Worm (Caenorhabditis elegans) whole organism, L2 larva: ENCODE measurements around the gene C33C12.1.

ENCODE experiments used
- C34F6.9 ChIP-seq: fragments of 150-350 bp; optimal IDR thresholded peaks from 2 replicates; lab custom pipeline; 2014; ENCODE audit warnings: missing biosample characterization, missing genetic modification characterization
- F13H6.1 ChIP-seq: sonication (generic microtip); optimal IDR thresholded peaks from 2 replicates; lab custom pipeline; 2016; ENCODE audit warnings: missing genetic modification characterization, missing compliant biosample characterization
- R02D3.7 ChIP-seq: fragments of 150-350 bp; optimal IDR thresholded peaks from 2 replicates; lab custom pipeline; 2014; ENCODE audit warnings: missing biosample characterization, missing genetic modification characterization
- Y55F3AM.14 ChIP-seq: fragments of 200-800 bp; sonication (Bioruptor generic); optimal IDR thresholded peaks from 2 replicates; lab custom pipeline; 2018; ENCODE audit warnings: mild to moderate bottlenecking, missing genetic modification characterization, missing compliant biosample characterization
- alr-1 ChIP-seq: fragments of 150-350 bp; optimal IDR thresholded peaks from 2 replicates; lab custom pipeline; 2014; ENCODE audit warnings: missing biosample characterization, missing genetic modification characterization
- aly-2 ChIP-seq: fragments of 150-350 bp; optimal IDR thresholded peaks from 2 replicates; lab custom pipeline; 2014; ENCODE audit warnings: missing biosample characterization, missing genetic modification characterization
- ama-1 ChIP-seq: fragments of 150-350 bp; optimal IDR thresholded peaks from 2 replicates; lab custom pipeline; 2018; ENCODE audit warnings: inconsistent platforms
- blmp-1 ChIP-seq: sonication (generic microtip); optimal IDR thresholded peaks from 2 replicates; lab custom pipeline; 2017; ENCODE audit warnings: missing genetic modification characterization, mild to moderate bottlenecking, missing compliant biosample characterization, antibody characterized with exemption, moderate library complexity; ENCODE audit not compliant: insufficient read depth
- ceh-16 ChIP-seq: fragments of 150-350 bp; optimal IDR thresholded peaks from 2 replicates; lab custom pipeline; 2014; ENCODE audit warnings: missing biosample characterization, missing genetic modification characterization
- ceh-82 ChIP-seq: fragments of 150-350 bp; optimal IDR thresholded peaks from 2 replicates; lab custom pipeline; 2014; ENCODE audit warnings: missing biosample characterization, missing genetic modification characterization
- crh-2 ChIP-seq: sonication (generic microtip); optimal IDR thresholded peaks from 2 replicates; lab custom pipeline; 2017; ENCODE audit warnings: missing biosample characterization, missing genetic modification characterization
- dmd-4 ChIP-seq: sonication (generic microtip); optimal IDR thresholded peaks from 2 replicates; lab custom pipeline; 2017; ENCODE audit warnings: missing biosample characterization, missing genetic modification characterization
- egl-27 ChIP-seq: sonication (generic microtip); optimal IDR thresholded peaks from 3 replicates; lab custom pipeline; 2017; ENCODE audit warnings: missing biosample characterization, missing genetic modification reagents, missing genetic modification characterization
- elt-1 ChIP-seq: fragments of 150-350 bp; optimal IDR thresholded peaks from 2 replicates; lab custom pipeline; 2014; ENCODE audit warnings: missing biosample characterization, missing genetic modification characterization
- elt-3 ChIP-seq: sonication (generic microtip); optimal IDR thresholded peaks from 2 replicates; lab custom pipeline; 2017; ENCODE audit warnings: missing biosample characterization, missing genetic modification characterization
- fos-1 ChIP-seq: fragments of 150-350 bp; optimal IDR thresholded peaks from 2 replicates; lab custom pipeline; 2014; ENCODE audit warnings: missing biosample characterization, missing genetic modification characterization
- gmeb-1 ChIP-seq: fragments of 150-350 bp; optimal IDR thresholded peaks from 2 replicates; lab custom pipeline; 2014; ENCODE audit warnings: missing biosample characterization, missing genetic modification characterization
- lin-11 ChIP-seq: fragments of 150-350 bp; sonication (generic microtip); optimal IDR thresholded peaks from 2 replicates; lab custom pipeline; 2014; ENCODE audit warnings: missing biosample characterization, missing genetic modification characterization, inconsistent platforms, mixed read lengths
- lin-13 ChIP-seq: fragments of 150-350 bp; optimal IDR thresholded peaks from 2 replicates; lab custom pipeline; 2014; ENCODE audit warnings: missing biosample characterization, missing genetic modification reagents, missing genetic modification characterization
- lsy-2 ChIP-seq, 2 experiments: fragments of 150-350 bp in 1 of 2; sonication (generic microtip) in 1 of 2; optimal IDR thresholded peaks; 2 replicates each; lab custom pipeline; 2014 to 2017; ENCODE audit warnings: missing biosample characterization in 2 of 2, missing genetic modification characterization in 2 of 2
- mab-5 ChIP-seq: fragments of 150-350 bp; optimal IDR thresholded peaks from 2 replicates; lab custom pipeline; 2014; ENCODE audit warnings: missing biosample characterization, missing genetic modification characterization
- mbf-1 ChIP-seq: sonication (generic microtip); optimal IDR thresholded peaks from 2 replicates; lab custom pipeline; 2017; ENCODE audit warnings: missing biosample characterization, missing genetic modification characterization
- mdl-1 ChIP-seq, 2 experiments: fragments of 150-350 bp in 1 of 2; sonication (generic microtip) in 1 of 2; optimal IDR thresholded peaks; 2 replicates each; lab custom pipeline; 2017; ENCODE audit warnings: missing biosample characterization in 2 of 2, missing genetic modification characterization in 2 of 2
- nhr-10 ChIP-seq: sonication (generic microtip); optimal IDR thresholded peaks from 2 replicates; lab custom pipeline; 2017; ENCODE audit warnings: missing biosample characterization, missing genetic modification characterization
- nhr-12 ChIP-seq: fragments of 150-350 bp; optimal IDR thresholded peaks from 2 replicates; lab custom pipeline; 2014; ENCODE audit warnings: missing biosample characterization, missing genetic modification characterization
- nhr-21 ChIP-seq: fragments of 150-350 bp; optimal IDR thresholded peaks from 2 replicates; lab custom pipeline; 2014; ENCODE audit warnings: missing biosample characterization, missing genetic modification characterization
- nhr-6 ChIP-seq: fragments of 150-350 bp; optimal IDR thresholded peaks from 2 replicates; lab custom pipeline; 2014; ENCODE audit warnings: missing biosample characterization, missing genetic modification characterization
- peb-1 ChIP-seq: fragments of 150-350 bp; optimal IDR thresholded peaks from 2 replicates; lab custom pipeline; 2014; ENCODE audit warnings: missing biosample characterization, missing genetic modification characterization
- sem-4 ChIP-seq: fragments of 150-350 bp; optimal IDR thresholded peaks from 2 replicates; lab custom pipeline; 2014; ENCODE audit warnings: missing biosample characterization, missing genetic modification reagents, missing genetic modification characterization
- sma-9 ChIP-seq, 2 experiments: fragments of 150-350 bp in 1 of 2; sonication (generic microtip) in 1 of 2; optimal IDR thresholded peaks; 2 replicates each; lab custom pipeline; 2014 to 2016; ENCODE audit warnings: missing genetic modification characterization in 2 of 2, mild to moderate bottlenecking in 1 of 2, missing biosample characterization in 1 of 2, missing compliant biosample characterization in 1 of 2, missing genetic modification reagents in 1 of 2, moderate library complexity in 1 of 2
- unc-62 ChIP-seq: fragments of 150-350 bp; optimal IDR thresholded peaks from 2 replicates; lab custom pipeline; 2014; ENCODE audit warnings: missing biosample characterization, missing genetic modification reagents, missing genetic modification characterization
- ztf-11 ChIP-seq: sonication (generic microtip); optimal IDR thresholded peaks from 2 replicates; lab custom pipeline; 2017; ENCODE audit warnings: missing biosample characterization, missing genetic modification characterization

Gene C33C12.1

ce11 chrII:2166376-2166775 lies 31.7 kb upstream of the C33C12.1 start, which contains the start of gene C33C12.4:
Gene C33C12.4 (minus strand): TSS chrII:2166476.
- TF ChIP-seq gmeb-1 (tag; lab: Kevin White, UChicago) (no peak), ceh-16 (tag; lab: Kevin White, UChicago) (no peak), fos-1 (tag; lab: Kevin White, UChicago) (no peak), lsy-2 (tag; optimal IDR thresholded peaks at IDR 0.05; lab: Kevin White, UChicago) (no peak), F13H6.1 (tag; lab: Kevin White, UChicago) (no peak)

ce11 chrII:2168374-2168773 lies 29.7 kb upstream of the C33C12.1 start, which contains the start of gene fbxb-38:
Gene fbxb-38 (minus strand): TSS chrII:2168763.
- TF ChIP-seq sma-9 (GFP tag; optimal IDR thresholded peaks at IDR 0.05; lab: Kevin White, UChicago), result no peak
- no peak for TF ChIP-seq sma-9 (tag; optimal IDR thresholded peaks at IDR 0.05; lab: Kevin White, UChicago)
- no peak for TF ChIP-seq ama-1
- no peak for TF ChIP-seq lin-13 (GFP tag; lab: Kevin White, UChicago)
- no peak for TF ChIP-seq mbf-1 (tag; lab: Kevin White, UChicago)
- no peak for TF ChIP-seq gmeb-1 (tag; lab: Kevin White, UChicago)
- TF ChIP-seq dmd-4 (tag; lab: Kevin White, UChicago), result no peak
- no peak for TF ChIP-seq peb-1 (tag; lab: Kevin White, UChicago)
- no peak for TF ChIP-seq blmp-1 (tag; lab: Kevin White, UChicago)
- TF ChIP-seq unc-62 (GFP tag; lab: Kevin White, UChicago), result no peak
- TF ChIP-seq mab-5 (tag; lab: Kevin White, UChicago), result no peak
- TF ChIP-seq ceh-82, result no peak
- TF ChIP-seq lsy-2 (tag; optimal IDR thresholded peaks at IDR 0.05; lab: Kevin White, UChicago), result no peak
- no peak for TF ChIP-seq sem-4
- TF ChIP-seq ztf-11 (tag; lab: Kevin White, UChicago), result no peak
- no peak for TF ChIP-seq nhr-10 (tag; lab: Kevin White, UChicago)
- TF ChIP-seq, all 48 proteins: peak for 0

DNA sequence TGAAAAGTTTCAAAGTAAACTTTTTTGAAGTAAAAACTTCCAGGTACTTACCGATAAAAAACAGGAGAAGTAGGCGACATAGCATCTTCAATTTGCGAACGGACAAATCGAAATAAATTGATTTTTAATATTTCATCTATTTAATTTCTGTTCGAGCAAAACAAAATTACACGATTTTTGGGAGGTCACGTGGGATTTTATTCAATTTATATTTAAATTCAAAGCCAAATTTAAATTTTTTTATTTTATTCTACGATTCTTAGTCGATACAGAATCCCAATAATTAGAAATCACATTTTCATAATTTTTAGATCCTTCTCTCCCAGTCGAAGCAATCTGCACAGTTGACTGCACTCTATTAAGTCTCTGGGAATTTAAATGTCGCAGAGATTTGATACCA lies 28.0 kb upstream of the C33C12.1 start, which contains the start of gene C33C12.12:
TSS of gene C33C12.12 (minus strand) at position 101 of the 400 bp plus-strand sequence.
- TF ChIP-seq lin-13 (GFP tag; lab: Kevin White, UChicago) (no peak), elt-1 (tag; lab: Kevin White, UChicago) (no peak), crh-2 (no peak), C34F6.9 (tag; lab: Kevin White, UChicago) (no peak), nhr-12 (no peak), mdl-1 (tag; optimal IDR thresholded peaks at IDR 0.05; lab: Kevin White, UChicago) (no peak), fos-1 (tag; lab: Kevin White, UChicago) (no peak), nhr-6 (tag; lab: Kevin White, UChicago) (no peak), elt-3 (no peak), R02D3.7 (tag; lab: Kevin White, UChicago) (no peak), Y55F3AM.14 (no peak), alr-1 (tag; lab: Kevin White, UChicago) (no peak), peb-1 (tag; lab: Kevin White, UChicago) (no peak)
- TF ChIP-seq, all 48 proteins: peak for 0

- TF ChIP-seq mab-5 (tag; lab: Kevin White, UChicago), result no peak
- no peak for TF ChIP-seq nhr-21 (tag; lab: Kevin White, UChicago)
- TF ChIP-seq nhr-6 (tag; lab: Kevin White, UChicago), result no peak
- no peak for TF ChIP-seq blmp-1 (tag; lab: Kevin White, UChicago)
- no peak for TF ChIP-seq F13H6.1 (tag; lab: Kevin White, UChicago)
- no peak for TF ChIP-seq lsy-2 (tag; optimal IDR thresholded peaks at IDR 0.05; lab: Kevin White, UChicago)
- no peak for TF ChIP-seq mbf-1 (tag; lab: Kevin White, UChicago)
- TF ChIP-seq aly-2 (tag; lab: Kevin White, UChicago), result no peak
- TF ChIP-seq R02D3.7 (tag; lab: Kevin White, UChicago), result no peak
- TF ChIP-seq alr-1 (tag; lab: Kevin White, UChicago), result no peak
- TF ChIP-seq egl-27 (tag; lab: Kevin White, UChicago), result no peak
- TF ChIP-seq nhr-12, result no peak
- TF ChIP-seq ceh-82, result no peak
- TF ChIP-seq dmd-4 (tag; lab: Kevin White, UChicago), result no peak
Observed at ce11 chrII:2175367-2175766, 22.7 kb upstream of the C33C12.1 start, which contains the start of gene C33C12.7. Gene C33C12.7 (minus strand): TSS chrII:2175467.

DNA sequence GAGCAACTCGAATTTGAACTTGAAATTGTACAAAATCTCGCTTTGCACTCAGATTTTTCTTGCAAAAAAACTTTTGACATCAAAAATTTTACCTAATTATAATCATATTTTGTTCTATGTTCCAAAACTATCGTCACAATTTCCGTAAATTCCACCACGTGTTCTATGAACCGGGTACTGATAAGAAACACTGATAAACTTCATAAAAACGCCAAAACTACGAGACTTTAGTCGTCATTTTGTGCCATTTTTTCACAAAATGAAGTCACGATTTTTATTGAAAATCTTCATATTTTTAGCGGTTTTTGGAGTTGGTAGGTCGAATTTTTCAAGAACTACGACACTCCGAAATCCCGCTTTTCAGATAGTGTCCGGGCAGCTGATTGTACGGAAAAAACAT lies 21.4 kb upstream of the C33C12.1 start, which contains the start of gene gba-1:
TSS of gene gba-1 (plus strand) at position 54 of the 400 bp plus-strand sequence.
- TF ChIP-seq crh-2, result peak; percentile 10
- no peak for TF ChIP-seq lin-11 (tag; lab: Kevin White, UChicago)
- TF ChIP-seq fos-1 (tag; lab: Kevin White, UChicago), result peak; percentile 30
